Worm (Caenorhabditis elegans): ENCODE results near the gene C03H5.4.

ce11 chrII:340224-340623 is 34.8 kb upstream of the C03H5.4 start, which contains the start of gene clc-31:
- no peak for TF ChIP-seq Y56A3A.18 (GFP tag; IDR thresholded peaks at IDR 0.05)
- no peak for TF ChIP-seq gei-17 (GFP tag; optimal IDR thresholded peaks at IDR 0.05)
- no peak for TF ChIP-seq hrde-1 (tag; optimal IDR thresholded peaks at IDR 0.05; ENCODE audit: borderline replicate concordance)
- no peak for TF ChIP-seq ets-4 (GFP tag; optimal IDR thresholded peaks at IDR 0.05)
- TF ChIP-seq F23B12.7 (tag; optimal IDR thresholded peaks at IDR 0.05; ENCODE audit: insufficient read depth), result no peak
